Worm (Caenorhabditis elegans) whole organism, L2 larva: ENCODE measurements around the gene tax-6.

ENCODE experiments used
- C34F6.9 ChIP-seq: fragments of 150-350 bp; optimal IDR thresholded peaks from 2 replicates; lab custom pipeline; 2014; ENCODE audit warnings: missing biosample characterization, missing genetic modification characterization
- F13H6.1 ChIP-seq: sonication (generic microtip); optimal IDR thresholded peaks from 2 replicates; lab custom pipeline; 2016; ENCODE audit warnings: missing genetic modification characterization, missing compliant biosample characterization
- Y55F3AM.14 ChIP-seq: fragments of 200-800 bp; sonication (Bioruptor generic); optimal IDR thresholded peaks from 2 replicates; lab custom pipeline; 2018; ENCODE audit warnings: mild to moderate bottlenecking, missing genetic modification characterization, missing compliant biosample characterization
- alr-1 ChIP-seq: fragments of 150-350 bp; optimal IDR thresholded peaks from 2 replicates; lab custom pipeline; 2014; ENCODE audit warnings: missing biosample characterization, missing genetic modification characterization
- aly-2 ChIP-seq: fragments of 150-350 bp; optimal IDR thresholded peaks from 2 replicates; lab custom pipeline; 2014; ENCODE audit warnings: missing biosample characterization, missing genetic modification characterization
- ama-1 ChIP-seq: fragments of 150-350 bp; optimal IDR thresholded peaks from 2 replicates; lab custom pipeline; 2018; ENCODE audit warnings: inconsistent platforms
- blmp-1 ChIP-seq: sonication (generic microtip); optimal IDR thresholded peaks from 2 replicates; lab custom pipeline; 2017; ENCODE audit warnings: missing genetic modification characterization, mild to moderate bottlenecking, missing compliant biosample characterization, antibody characterized with exemption, moderate library complexity; ENCODE audit not compliant: insufficient read depth
- ceh-82 ChIP-seq: fragments of 150-350 bp; optimal IDR thresholded peaks from 2 replicates; lab custom pipeline; 2014; ENCODE audit warnings: missing biosample characterization, missing genetic modification characterization
- crh-2 ChIP-seq: sonication (generic microtip); optimal IDR thresholded peaks from 2 replicates; lab custom pipeline; 2017; ENCODE audit warnings: missing biosample characterization, missing genetic modification characterization
- dmd-4 ChIP-seq: sonication (generic microtip); optimal IDR thresholded peaks from 2 replicates; lab custom pipeline; 2017; ENCODE audit warnings: missing biosample characterization, missing genetic modification characterization
- egl-27 ChIP-seq: sonication (generic microtip); optimal IDR thresholded peaks from 3 replicates; lab custom pipeline; 2017; ENCODE audit warnings: missing biosample characterization, missing genetic modification reagents, missing genetic modification characterization
- elt-1 ChIP-seq: fragments of 150-350 bp; optimal IDR thresholded peaks from 2 replicates; lab custom pipeline; 2014; ENCODE audit warnings: missing biosample characterization, missing genetic modification characterization
- fos-1 ChIP-seq: fragments of 150-350 bp; optimal IDR thresholded peaks from 2 replicates; lab custom pipeline; 2014; ENCODE audit warnings: missing biosample characterization, missing genetic modification characterization
- gmeb-1 ChIP-seq: fragments of 150-350 bp; optimal IDR thresholded peaks from 2 replicates; lab custom pipeline; 2014; ENCODE audit warnings: missing biosample characterization, missing genetic modification characterization
- lin-11 ChIP-seq: fragments of 150-350 bp; sonication (generic microtip); optimal IDR thresholded peaks from 2 replicates; lab custom pipeline; 2014; ENCODE audit warnings: missing biosample characterization, missing genetic modification characterization, inconsistent platforms, mixed read lengths
- lin-13 ChIP-seq: fragments of 150-350 bp; optimal IDR thresholded peaks from 2 replicates; lab custom pipeline; 2014; ENCODE audit warnings: missing biosample characterization, missing genetic modification reagents, missing genetic modification characterization
- lsy-2 ChIP-seq, 2 experiments: fragments of 150-350 bp in 1 of 2; sonication (generic microtip) in 1 of 2; optimal IDR thresholded peaks; 2 replicates each; lab custom pipeline; 2014 to 2017; ENCODE audit warnings: missing biosample characterization in 2 of 2, missing genetic modification characterization in 2 of 2
- mdl-1 ChIP-seq, 2 experiments: fragments of 150-350 bp in 1 of 2; sonication (generic microtip) in 1 of 2; optimal IDR thresholded peaks; 2 replicates each; lab custom pipeline; 2017; ENCODE audit warnings: missing biosample characterization in 2 of 2, missing genetic modification characterization in 2 of 2
- nhr-10 ChIP-seq: sonication (generic microtip); optimal IDR thresholded peaks from 2 replicates; lab custom pipeline; 2017; ENCODE audit warnings: missing biosample characterization, missing genetic modification characterization
- nhr-12 ChIP-seq: fragments of 150-350 bp; optimal IDR thresholded peaks from 2 replicates; lab custom pipeline; 2014; ENCODE audit warnings: missing biosample characterization, missing genetic modification characterization
- nhr-129 ChIP-seq: fragments of 150-350 bp; optimal IDR thresholded peaks from 2 replicates; lab custom pipeline; 2014; ENCODE audit warnings: missing biosample characterization, missing genetic modification characterization
- nhr-21 ChIP-seq: fragments of 150-350 bp; optimal IDR thresholded peaks from 2 replicates; lab custom pipeline; 2014; ENCODE audit warnings: missing biosample characterization, missing genetic modification characterization
- nhr-25 ChIP-seq: fragments of 150-350 bp; sonication (generic microtip); optimal IDR thresholded peaks from 3 replicates; lab custom pipeline; 2014; ENCODE audit warnings: missing biosample characterization, missing genetic modification characterization
- nhr-77 ChIP-seq: fragments of 150-350 bp; optimal IDR thresholded peaks from 2 replicates; lab custom pipeline; 2014; ENCODE audit warnings: missing biosample characterization, missing genetic modification characterization
- peb-1 ChIP-seq: fragments of 150-350 bp; optimal IDR thresholded peaks from 2 replicates; lab custom pipeline; 2014; ENCODE audit warnings: missing biosample characterization, missing genetic modification characterization
- skn-1 ChIP-seq: sonication (generic microtip); optimal IDR thresholded peaks from 2 replicates; lab custom pipeline; 2017; ENCODE audit warnings: missing biosample characterization, missing genetic modification characterization
- sma-3 ChIP-seq: sonication (generic microtip); optimal IDR thresholded peaks from 2 replicates; lab custom pipeline; 2016; ENCODE audit warnings: missing genetic modification reagents, missing genetic modification characterization, missing compliant biosample characterization
- sma-9 ChIP-seq, 2 experiments: fragments of 150-350 bp in 1 of 2; sonication (generic microtip) in 1 of 2; optimal IDR thresholded peaks; 2 replicates each; lab custom pipeline; 2014 to 2016; ENCODE audit warnings: missing genetic modification characterization in 2 of 2, mild to moderate bottlenecking in 1 of 2, missing biosample characterization in 1 of 2, missing compliant biosample characterization in 1 of 2, missing genetic modification reagents in 1 of 2, moderate library complexity in 1 of 2
- unc-55 ChIP-seq: fragments of 150-350 bp; sonication (generic microtip); optimal IDR thresholded peaks from 3 replicates; lab custom pipeline; 2014; ENCODE audit warnings: missing biosample characterization, missing genetic modification reagents, missing genetic modification characterization
- unc-62 ChIP-seq: fragments of 150-350 bp; optimal IDR thresholded peaks from 2 replicates; lab custom pipeline; 2014; ENCODE audit warnings: missing biosample characterization, missing genetic modification reagents, missing genetic modification characterization
- zag-1 ChIP-seq: fragments of 150-350 bp; optimal IDR thresholded peaks from 2 replicates; lab custom pipeline; 2014; ENCODE audit warnings: missing biosample characterization, missing genetic modification characterization
- ztf-1 ChIP-seq: fragments of 200-800 bp; sonication (Bioruptor generic); conservative IDR thresholded peaks from 2 replicates; pipeline ENCODE4 v1.3.6; 2022; ENCODE audit warnings: missing genetic modification characterization, missing compliant biosample characterization
- ztf-11 ChIP-seq: sonication (generic microtip); optimal IDR thresholded peaks from 2 replicates; lab custom pipeline; 2017; ENCODE audit warnings: missing biosample characterization, missing genetic modification characterization
- ztf-4 ChIP-seq: fragments of 150-350 bp; optimal IDR thresholded peaks from 2 replicates; lab custom pipeline; 2014; ENCODE audit warnings: missing biosample characterization, missing genetic modification characterization

tax-6 gene

DNA sequence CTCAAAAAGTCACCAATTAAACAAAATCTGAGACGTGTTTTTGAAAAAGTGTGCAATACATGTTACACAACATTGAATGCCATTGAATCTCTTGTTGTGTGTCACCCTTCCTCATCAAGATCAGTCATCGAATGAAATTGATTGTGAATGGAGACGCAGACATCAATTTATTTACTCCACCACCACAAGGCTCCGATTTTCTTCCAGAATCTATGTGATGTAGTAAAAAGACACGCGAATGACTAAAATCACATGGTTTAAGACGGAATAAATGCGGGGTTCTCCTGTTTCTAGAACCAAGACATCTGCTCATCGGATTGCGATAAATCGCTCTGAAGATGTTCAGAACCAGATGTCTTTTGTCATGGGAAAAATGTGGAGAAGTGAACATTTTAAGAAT, 11.4 kb upstream of the tax-6 start:
- TF ChIP-seq F13H6.1 (tag; lab: Kevin White, UChicago) (peak; percentile 18), C34F6.9 (tag; lab: Kevin White, UChicago) (peak; percentile 49), nhr-129 (peak; percentile 75), nhr-77 (tag; lab: Kevin White, UChicago) (no peak), ztf-4 (tag; lab: Kevin White, UChicago) (no peak), skn-1 (tag; lab: Kevin White, UChicago) (no peak), sma-9 (GFP tag; optimal IDR thresholded peaks at IDR 0.05; lab: Kevin White, UChicago) (peak; percentile 16), sma-9 (tag; optimal IDR thresholded peaks at IDR 0.05; lab: Kevin White, UChicago) (no peak)

DNA sequence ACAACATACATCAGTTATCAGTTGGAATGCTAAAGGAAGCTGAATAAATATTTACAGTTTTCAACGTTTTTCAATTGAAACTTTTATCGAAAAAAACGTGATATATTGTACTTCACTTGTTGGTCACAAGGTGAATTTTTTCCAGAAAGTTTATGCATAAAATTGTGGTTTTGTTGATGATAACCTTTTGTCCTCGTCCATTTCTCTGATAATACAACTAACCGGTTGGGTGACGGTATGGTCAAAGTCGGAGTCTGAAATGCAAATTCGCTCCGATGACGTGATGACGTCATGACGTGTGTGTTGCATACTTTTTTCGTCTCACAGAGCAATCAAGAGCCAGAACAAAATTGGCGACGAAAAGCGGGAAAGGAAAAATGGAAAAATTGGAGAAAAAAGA, 10.0 kb upstream of the tax-6 start:
- TF ChIP-seq sma-9 (GFP tag; optimal IDR thresholded peaks at IDR 0.05; lab: Kevin White, UChicago) = peak; percentile 65
- TF ChIP-seq sma-9 (tag; optimal IDR thresholded peaks at IDR 0.05; lab: Kevin White, UChicago) = no peak
- TF ChIP-seq unc-62 (GFP tag; lab: Kevin White, UChicago) = no peak
- TF ChIP-seq nhr-25 = no peak
- peak; percentile 70 for TF ChIP-seq crh-2 (tag; lab: Kevin White, UChicago)
- TF ChIP-seq nhr-10 (tag; lab: Kevin White, UChicago) = no peak
- peak; percentile 33 for TF ChIP-seq sma-3 (GFP tag; lab: Kevin White, UChicago)
- TF ChIP-seq nhr-129 = peak; percentile 39
- TF ChIP-seq nhr-21 = peak; percentile 11
- TF ChIP-seq elt-1 = no peak
- TF ChIP-seq ztf-11 (tag; lab: Kevin White, UChicago) = no peak
- TF ChIP-seq unc-55 (GFP tag; lab: Kevin White, UChicago) = peak; percentile 38
- no peak for TF ChIP-seq Y55F3AM.14
- peak; percentile 53 for TF ChIP-seq F13H6.1 (tag; lab: Kevin White, UChicago)
- TF ChIP-seq lin-13 (GFP tag; lab: Kevin White, UChicago) = no peak
- TF ChIP-seq ama-1 (lab: Kevin White, UChicago) = peak; percentile 14
- peak; percentile 62 for TF ChIP-seq gmeb-1 (tag; lab: Kevin White, UChicago)
- no peak for TF ChIP-seq dmd-4 (tag; lab: Kevin White, UChicago)
- no peak for TF ChIP-seq peb-1 (tag; lab: Kevin White, UChicago)
- TF ChIP-seq zag-1 = peak; percentile 3

DNA sequence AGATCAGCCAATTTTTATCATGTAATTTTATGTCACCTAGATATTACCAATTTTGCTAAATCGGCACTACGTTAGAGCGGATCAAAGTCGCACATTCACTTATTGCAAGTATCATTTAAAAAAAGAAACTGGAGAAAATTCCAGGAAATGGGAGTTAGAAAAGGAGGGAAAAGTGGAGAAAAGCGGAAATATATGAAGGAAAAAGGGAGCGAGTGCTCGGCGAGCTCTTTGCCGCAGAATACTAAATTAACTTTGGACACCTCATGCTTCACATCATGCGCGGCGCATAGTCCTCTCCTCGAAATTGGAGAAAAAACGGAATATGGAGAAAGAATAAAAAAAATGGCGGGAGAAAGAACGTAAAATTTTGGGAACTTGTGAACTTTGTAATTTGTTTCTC, 6.2 kb upstream of the tax-6 start:
- TF ChIP-seq lin-13 (GFP tag; lab: Kevin White, UChicago) = peak; percentile 24
- TF ChIP-seq alr-1 (tag; lab: Kevin White, UChicago) = no peak
- TF ChIP-seq mdl-1 (tag; optimal IDR thresholded peaks at IDR 0.05; lab: Kevin White, UChicago) = peak in 1 of 2 experiments; percentile 6
- no peak for TF ChIP-seq fos-1 (tag; lab: Kevin White, UChicago)
- TF ChIP-seq ceh-82 = no peak
- no peak for TF ChIP-seq ztf-1 (GFP tag; lab: Robert Waterston, UW)
- TF ChIP-seq nhr-129 = peak; percentile 25
- TF ChIP-seq sma-9 (GFP tag; optimal IDR thresholded peaks at IDR 0.05; lab: Kevin White, UChicago) = peak; percentile 57
- no peak for TF ChIP-seq sma-9 (tag; optimal IDR thresholded peaks at IDR 0.05; lab: Kevin White, UChicago)
- TF ChIP-seq blmp-1 (tag; lab: Kevin White, UChicago) = no peak
- TF ChIP-seq crh-2 (tag; lab: Kevin White, UChicago) = peak; percentile 32
- no peak for TF ChIP-seq egl-27
- TF ChIP-seq lin-11 (tag; lab: Kevin White, UChicago) = no peak
- TF ChIP-seq zag-1 = peak; percentile 19
- peak; percentile 46 for TF ChIP-seq unc-55 (GFP tag; lab: Kevin White, UChicago)
- TF ChIP-seq aly-2 (tag; lab: Kevin White, UChicago) = no peak
- peak; percentile 1 for TF ChIP-seq F13H6.1 (tag; lab: Kevin White, UChicago)
- peak in 1 of 2 experiments; percentile 45 for TF ChIP-seq lsy-2 (tag; optimal IDR thresholded peaks at IDR 0.05; lab: Kevin White, UChicago)
- TF ChIP-seq nhr-12 (tag; lab: Kevin White, UChicago) = no peak
- TF ChIP-seq C34F6.9 (tag; lab: Kevin White, UChicago) = peak; percentile 72
- TF ChIP-seq ama-1 (lab: Kevin White, UChicago) = no peak

DNA sequence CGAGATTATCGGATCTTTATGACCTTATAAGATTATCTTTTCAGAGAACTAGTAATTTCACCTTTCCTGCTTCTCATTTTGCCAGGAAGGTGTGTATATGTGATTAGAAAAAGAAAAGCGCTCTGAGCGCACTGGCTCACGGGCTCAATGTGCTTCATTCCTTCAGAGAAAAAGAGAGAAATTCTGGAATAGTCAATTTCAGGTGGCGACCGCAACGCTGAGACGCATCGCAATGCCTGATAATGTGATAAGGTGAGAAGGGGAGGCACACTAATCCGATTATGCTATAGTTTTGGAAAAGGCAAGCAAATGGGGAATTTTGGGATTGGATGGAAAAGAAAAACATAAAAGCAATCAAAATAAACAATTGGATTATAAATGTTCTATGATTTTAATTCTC, 4.6 kb upstream of the tax-6 start:
- peak; percentile 15 for TF ChIP-seq lin-11 (tag; lab: Kevin White, UChicago)
- no peak for TF ChIP-seq zag-1
- no peak for TF ChIP-seq Y55F3AM.14
- TF ChIP-seq ztf-11 (tag; lab: Kevin White, UChicago) = no peak
- no peak for TF ChIP-seq ztf-4 (tag; lab: Kevin White, UChicago)
- peak; percentile 10 for TF ChIP-seq sma-9 (GFP tag; optimal IDR thresholded peaks at IDR 0.05; lab: Kevin White, UChicago)
- no peak for TF ChIP-seq sma-9 (tag; optimal IDR thresholded peaks at IDR 0.05; lab: Kevin White, UChicago)
- peak; percentile 24 for TF ChIP-seq gmeb-1 (tag; lab: Kevin White, UChicago)
